Fruit fly (Drosophila melanogaster) whole organism, embryonic: ENCODE data around the gene CG10365.
A peak's percentile ranks its signal among the peaks of the same experiment; 100 is the strongest.

Source experiments
- Ada2b ChIP-seq: fragments of 200-800 bp; sonication (Bioruptor generic); IDR thresholded peaks from 2 replicates; pipeline ENCODE4 v1.3.6; 2022; ENCODE audit warnings: missing biosample characterization, missing genetic modification characterization
- CG10209 ChIP-seq: fragments of 200-800 bp; sonication (Bioruptor generic); optimal IDR thresholded peaks from 3 replicates; lab custom pipeline; 2017; ENCODE audit warnings: missing biosample characterization, mild to moderate bottlenecking, missing genetic modification characterization, missing genetic modification reagents
- CG10959 ChIP-seq: fragments of 200-800 bp; sonication (Bioruptor generic); IDR thresholded peaks from 2 replicates; pipeline ENCODE4 v1.3.6; 2022; ENCODE audit warnings: missing biosample characterization, missing genetic modification characterization
- CG12744 ChIP-seq: fragments of 200-800 bp; sonication (Bioruptor generic); optimal IDR thresholded peaks from 2 replicates; lab custom pipeline; 2016; ENCODE audit warnings: missing biosample characterization, missing genetic modification characterization
- CG14014 ChIP-seq: fragments of 200-800 bp; sonication (Bioruptor generic); IDR thresholded peaks from 2 replicates; pipeline ENCODE4 v1.3.6; 2022; ENCODE audit warnings: missing biosample characterization, missing genetic modification characterization
- CG14441 ChIP-seq: fragments of 200-800 bp; sonication (Bioruptor generic); IDR thresholded peaks from 2 replicates; pipeline ENCODE4 v1.3.6; 2022; ENCODE audit warnings: missing biosample characterization, missing genetic modification characterization
- CG15011 ChIP-seq: fragments of 200-800 bp; sonication (Bioruptor generic); optimal IDR thresholded peaks from 3 replicates; lab custom pipeline; 2018; ENCODE audit warnings: missing biosample characterization, mild to moderate bottlenecking, missing genetic modification characterization
- CG1602 ChIP-seq: fragments of 200-800 bp; sonication (Bioruptor generic); optimal IDR thresholded peaks from 3 replicates; lab custom pipeline; 2016; ENCODE audit warnings: missing biosample characterization, missing genetic modification characterization
- CG17186 ChIP-seq: fragments of 200-800 bp; sonication (Bioruptor generic); optimal IDR thresholded peaks from 3 replicates; lab custom pipeline; 2017; ENCODE audit warnings: missing biosample characterization, missing genetic modification reagents, missing genetic modification characterization
- CG18011 ChIP-seq: fragments of 200-800 bp; sonication (Bioruptor generic); optimal IDR thresholded peaks from 2 replicates; lab custom pipeline; 2017; ENCODE audit warnings: missing biosample characterization, missing genetic modification characterization, mild to moderate bottlenecking, moderate library complexity, missing genotype
- CG18262 ChIP-seq: fragments of 200-800 bp; optimal IDR thresholded peaks from 3 replicates; lab custom pipeline; 2019; ENCODE audit warnings: missing biosample characterization, mild to moderate bottlenecking, missing genetic modification characterization, moderate library complexity
- CG30403 ChIP-seq: fragments of 200-800 bp; sonication (Bioruptor generic); optimal IDR thresholded peaks from 3 replicates; lab custom pipeline; 2016; ENCODE audit warnings: missing biosample characterization, missing genetic modification characterization
- Camta ChIP-seq: fragments of 200-800 bp; sonication (Bioruptor generic); optimal IDR thresholded peaks from 2 replicates; lab custom pipeline; 2016; ENCODE audit warnings: missing biosample characterization, missing genetic modification characterization
- CkIIα-i1 ChIP-seq: fragments of 200-800 bp; sonication (Bioruptor generic); IDR thresholded peaks from 2 replicates; pipeline ENCODE4 v1.3.6; 2022; ENCODE audit warnings: missing biosample characterization, missing genetic modification characterization
- Drgx ChIP-seq: fragments of 200-800 bp; sonication (Bioruptor generic); IDR thresholded peaks from 2 replicates; pipeline ENCODE4 v1.3.6; 2022; ENCODE audit warnings: missing biosample characterization, missing genetic modification characterization
- Hmx ChIP-seq: fragments of 200-800 bp; sonication (Bioruptor generic); optimal IDR thresholded peaks from 2 replicates; lab custom pipeline; 2016; ENCODE audit warnings: missing biosample characterization, missing genetic modification characterization
- MTF-1 ChIP-seq: fragments of 200-800 bp; sonication (Bioruptor generic); optimal IDR thresholded peaks from 2 replicates; lab custom pipeline; 2018; ENCODE audit warnings: missing biosample characterization, mild to moderate bottlenecking, missing genetic modification characterization, borderline replicate concordance
- Mes4 ChIP-seq: fragments of 200-800 bp; sonication (Bioruptor generic); optimal IDR thresholded peaks from 2 replicates; lab custom pipeline; 2016; ENCODE audit warnings: missing biosample characterization, missing genetic modification characterization
- Mrtf ChIP-seq: fragments of 200-800 bp; sonication (Bioruptor generic); IDR thresholded peaks from 3 replicates; pipeline ENCODE4 v1.3.6; 2022; ENCODE audit warnings: missing biosample characterization, missing genetic modification characterization
- NfI ChIP-seq: fragments of 200-800 bp; sonication (Bioruptor generic); optimal IDR thresholded peaks from 3 replicates; lab custom pipeline; 2018; ENCODE audit warnings: missing biosample characterization, mild to moderate bottlenecking, missing genetic modification characterization, moderate library complexity
- Pdp1 ChIP-seq, 2 experiments: fragments of 200-800 bp; sonication (Bioruptor generic); optimal IDR thresholded peaks; 3 replicates each; lab custom pipeline; 2016; ENCODE audit warnings: missing biosample characterization in 2 of 2, missing genetic modification characterization in 2 of 2, mild to moderate bottlenecking in 1 of 2, moderate library complexity in 1 of 2
- Rx ChIP-seq: fragments of 200-800 bp; sonication (Bioruptor generic); IDR thresholded peaks from 2 replicates; pipeline ENCODE4 v1.3.6; 2022; ENCODE audit warnings: missing biosample characterization, missing genetic modification characterization
- Taf1 ChIP-seq: fragments of 200-800 bp; sonication (Bioruptor generic); IDR thresholded peaks from 2 replicates; pipeline ENCODE4 v1.3.6; 2022; ENCODE audit warnings: missing biosample characterization, missing genetic modification characterization
- Vsx1 ChIP-seq: fragments of 200-800 bp; sonication (Bioruptor generic); optimal IDR thresholded peaks from 2 replicates; lab custom pipeline; 2017; ENCODE audit warnings: missing biosample characterization, mild to moderate bottlenecking, missing genetic modification characterization, missing genetic modification reagents
- YL-1 ChIP-seq: fragments of 200-800 bp; sonication (Bioruptor generic); optimal IDR thresholded peaks from 3 replicates; lab custom pipeline; 2017; ENCODE audit warnings: missing biosample characterization, mild to moderate bottlenecking, missing genetic modification characterization
- ash1 ChIP-seq: fragments of 200-800 bp; sonication (Bioruptor generic); optimal IDR thresholded peaks from 2 replicates; lab custom pipeline; 2018; ENCODE audit warnings: missing biosample characterization, mild to moderate bottlenecking, missing genetic modification characterization
- az2 ChIP-seq: fragments of 200-800 bp; sonication (Bioruptor generic); optimal IDR thresholded peaks from 3 replicates; lab custom pipeline; 2016; ENCODE audit warnings: missing biosample characterization, missing genetic modification characterization
- bsh ChIP-seq, 2 experiments: fragments of 200-800 bp; sonication (Bioruptor generic); optimal IDR thresholded peaks; 2 replicates each; lab custom pipeline; 2017 to 2018; ENCODE audit warnings: mild to moderate bottlenecking in 2 of 2, missing biosample characterization in 2 of 2, missing genetic modification characterization in 2 of 2, moderate library complexity in 1 of 2
- btn ChIP-seq: fragments of 200-800 bp; sonication (Bioruptor generic); optimal IDR thresholded peaks from 2 replicates; lab custom pipeline; 2016; ENCODE audit warnings: missing biosample characterization, missing genetic modification characterization
- cas ChIP-seq: fragments of 200-800 bp; sonication (Bioruptor generic); IDR thresholded peaks from 2 replicates; pipeline ENCODE4 v1.3.6; 2022; ENCODE audit warnings: missing biosample characterization, missing genetic modification characterization
- chif ChIP-seq, 2 experiments: fragments of 200-800 bp; sonication (Bioruptor generic); optimal IDR thresholded peaks; 3 replicates each; lab custom pipeline; 2016; ENCODE audit warnings: missing biosample characterization in 2 of 2, missing genetic modification characterization in 2 of 2
- chm ChIP-seq: fragments of 200-800 bp; sonication (Bioruptor generic); IDR thresholded peaks from 2 replicates; pipeline ENCODE4 v1.3.6; 2022; ENCODE audit warnings: missing biosample characterization, missing genetic modification characterization
- corto ChIP-seq: fragments of 200-800 bp; sonication (Bioruptor generic); optimal IDR thresholded peaks from 2 replicates; lab custom pipeline; 2016; ENCODE audit warnings: missing biosample characterization, mild to moderate bottlenecking, missing genetic modification characterization, moderate library complexity
- da ChIP-seq: fragments of 200-800 bp; sonication (Bioruptor generic); optimal IDR thresholded peaks from 2 replicates; lab custom pipeline; 2016; ENCODE audit warnings: missing biosample characterization, missing genetic modification characterization
- dm ChIP-seq: fragments of 200-800 bp; sonication (Bioruptor generic); optimal IDR thresholded peaks from 3 replicates; lab custom pipeline; 2016; ENCODE audit warnings: missing biosample characterization, missing genetic modification characterization
- fd102C ChIP-seq: fragments of 200-800 bp; sonication (Bioruptor generic); optimal IDR thresholded peaks from 2 replicates; lab custom pipeline; 2018; ENCODE audit warnings: missing biosample characterization, mild to moderate bottlenecking, missing genetic modification characterization, moderate library complexity
- gem ChIP-seq: fragments of 200-800 bp; sonication (Bioruptor generic); optimal IDR thresholded peaks from 2 replicates; lab custom pipeline; 2019; ENCODE audit warnings: missing biosample characterization, mild to moderate bottlenecking, missing genetic modification characterization, moderate library complexity
- gsb ChIP-seq: fragments of 200-800 bp; sonication (Bioruptor generic); IDR thresholded peaks from 2 replicates; pipeline ENCODE4 v1.3.6; 2022; ENCODE audit warnings: missing biosample characterization, missing genetic modification characterization
- gt ChIP-seq: fragments of 200-800 bp; sonication (Bioruptor generic); IDR thresholded peaks from 2 replicates; pipeline ENCODE4 v1.3.6; 2022; ENCODE audit warnings: missing biosample characterization, missing genetic modification characterization
- her ChIP-seq: fragments of 200-800 bp; sonication (Bioruptor generic); optimal IDR thresholded peaks from 2 replicates; lab custom pipeline; 2016; ENCODE audit warnings: missing biosample characterization, missing genetic modification characterization
- lola ChIP-seq, 3 experiments: fragments of >200 bp in 2 of 3; fragments of 200-800 bp in 1 of 3; sonication (Bioruptor generic) in 1 of 3; optimal IDR thresholded peaks; 2 replicates each; lab custom pipeline; 2017 to 2019; ENCODE audit warnings: missing biosample characterization in 3 of 3, missing genetic modification characterization in 3 of 3, mild to moderate bottlenecking in 1 of 3, moderate library complexity in 1 of 3
- ro ChIP-seq: fragments of 200-800 bp; sonication (Bioruptor generic); IDR thresholded peaks from 2 replicates; pipeline ENCODE4 v1.3.6; 2022; ENCODE audit warnings: missing biosample characterization, missing genetic modification characterization
- scrt ChIP-seq: fragments of 200-800 bp; sonication (Bioruptor generic); optimal IDR thresholded peaks from 2 replicates; lab custom pipeline; 2018; ENCODE audit warnings: missing biosample characterization, mild to moderate bottlenecking, missing genetic modification characterization, moderate library complexity
- sr ChIP-seq: fragments of 200-800 bp; sonication (Bioruptor generic); IDR thresholded peaks from 3 replicates; pipeline ENCODE4 v1.3.6; 2022; ENCODE audit warnings: missing biosample characterization, missing genetic modification characterization
- stwl ChIP-seq: fragments of 200-800 bp; sonication (Bioruptor generic); optimal IDR thresholded peaks from 3 replicates; lab custom pipeline; 2018; ENCODE audit warnings: missing biosample characterization, mild to moderate bottlenecking, missing genetic modification characterization, moderate library complexity
- unc-4 ChIP-seq: fragments of 200-800 bp; sonication (Bioruptor generic); IDR thresholded peaks from 2 replicates; pipeline ENCODE4 v1.3.6; 2022; ENCODE audit warnings: missing biosample characterization, missing genetic modification characterization; ENCODE audit not compliant: partially characterized antibody
- usp ChIP-seq: fragments of >200 bp; optimal IDR thresholded peaks from 2 replicates; lab custom pipeline; 2017; ENCODE audit warnings: missing biosample characterization, missing genetic modification characterization
- wor ChIP-seq: fragments of 200-800 bp; sonication (Bioruptor generic); IDR thresholded peaks from 2 replicates; pipeline ENCODE4 v1.3.6; 2022; ENCODE audit warnings: missing biosample characterization, missing genetic modification characterization
- zfh1 ChIP-seq: fragments of 200-800 bp; sonication (Bioruptor generic); IDR thresholded peaks from 3 replicates; pipeline ENCODE4 v1.3.6; 2022; ENCODE audit warnings: missing biosample characterization, missing genetic modification characterization

CG10365 gene

dm6 chr3R:23722680-23723372 lies at the start of gene CG10365 (continued):
- TF ChIP-seq Mrtf (GFP tag; lab: Robert Waterston, UW) = peak; percentile 20; the same call in 1 of the 3 replicates
- peak; percentile 96 for TF ChIP-seq gem
- no peak for TF ChIP-seq CG10959 (GFP tag; lab: Robert Waterston, UW)
- TF ChIP-seq Mes4 (GFP tag; lab: Kevin White, UChicago) = no peak
- peak in 1 of 3 experiments; percentile 39 for TF ChIP-seq lola (GFP tag; optimal IDR thresholded peaks at IDR 0.05; lab: Kevin White, UChicago)
- 0 out of 3 replicates have a peak, but pooled peaks have one; percentile 50 for TF ChIP-seq zfh1 (GFP tag; lab: Robert Waterston, UW)
- peak; percentile 58 for TF ChIP-seq MTF-1 (GFP tag; lab: Kevin White, UChicago)
- peak; percentile 75 for TF ChIP-seq CG1602 (GFP tag; lab: Kevin White, UChicago)
- peak; percentile 17 for TF ChIP-seq Camta (GFP tag; lab: Kevin White, UChicago)
- TF ChIP-seq Hmx (GFP tag; lab: Kevin White, UChicago) = no peak
- TF ChIP-seq CG12744 (GFP tag; lab: Kevin White, UChicago) = no peak
- peak; percentile 86 for TF ChIP-seq CG10209 (GFP tag; lab: Kevin White, UChicago)
- peak in 1 of 2 experiments; percentile 96 for TF ChIP-seq Pdp1 (GFP tag; optimal IDR thresholded peaks at IDR 0.05; lab: Kevin White, UChicago)
- no peak for TF ChIP-seq usp (GFP tag; lab: Kevin White, UChicago)
- no peak; the same call in 1 of the 2 replicates for TF ChIP-seq chm
- no peak for TF ChIP-seq Taf1 (GFP tag; lab: Robert Waterston, UW)
- peak in 1 of 2 experiments; percentile 14 for TF ChIP-seq chif (GFP tag; optimal IDR thresholded peaks at IDR 0.05; lab: Kevin White, UChicago)
- TF ChIP-seq az2 (GFP tag; lab: Kevin White, UChicago) = peak; percentile 81
- no peak for TF ChIP-seq fd102C (GFP tag; lab: Kevin White, UChicago)
- 0 out of 2 replicates have a peak, but pooled peaks have one; percentile 33 for TF ChIP-seq gsb (GFP tag; lab: Robert Waterston, UW)
- peak; percentile 85 for TF ChIP-seq Drgx (GFP tag; lab: Robert Waterston, UW)
- TF ChIP-seq corto = peak; percentile 33
- TF ChIP-seq dm (GFP tag; lab: Kevin White, UChicago) = no peak
- TF ChIP-seq btn = no peak
- peak; percentile 34 for TF ChIP-seq CG18011 (GFP tag; lab: Kevin White, UChicago)
- peak; percentile 57 for TF ChIP-seq wor (GFP tag; lab: Robert Waterston, UW)
- TF ChIP-seq CkIIα-i1 (GFP tag; lab: Robert Waterston, UW) = no peak
- TF ChIP-seq YL-1 = no peak
- TF ChIP-seq ash1 (GFP tag; lab: Kevin White, UChicago) = no peak
- no peak for TF ChIP-seq gt
- TF ChIP-seq CG17186 (GFP tag; lab: Kevin White, UChicago) = no peak
- TF ChIP-seq Vsx1 (GFP tag; lab: Kevin White, UChicago) = peak; percentile 43
- 0 out of 2 replicates have a peak, but pooled peaks have one; percentile 50 for TF ChIP-seq cas (GFP tag; lab: Robert Waterston, UW)
- TF ChIP-seq Rx = no peak
- TF ChIP-seq stwl (tag; lab: Kevin White, UChicago) = no peak
- TF ChIP-seq CG14441 (GFP tag; lab: Robert Waterston, UW) = peak; percentile 83
- 0 out of 3 replicates have a peak, but pooled peaks have one; percentile 22 for TF ChIP-seq sr (GFP tag; lab: Robert Waterston, UW)
- 0 out of 2 replicates have a peak, but pooled peaks have one; percentile 12 for TF ChIP-seq unc-4 (GFP tag; lab: Robert Waterston, UW)
- TF ChIP-seq scrt = peak; percentile 81
- no peak for TF ChIP-seq her (GFP tag; lab: Kevin White, UChicago)
- peak; percentile 90 for TF ChIP-seq CG30403
- peak; percentile 16 to 77 for TF ChIP-seq bsh (GFP tag; optimal IDR thresholded peaks at IDR 0.05; lab: Kevin White, UChicago)
- TF ChIP-seq da (GFP tag; lab: Kevin White, UChicago) = no peak
- TF ChIP-seq ro (GFP tag; lab: Robert Waterston, UW) = no peak
- peak; percentile 87 for TF ChIP-seq CG15011 (GFP tag; lab: Kevin White, UChicago)
- peak; percentile 78 for TF ChIP-seq CG18262 (tag; lab: Kevin White, UChicago)
- TF ChIP-seq NfI = peak; percentile 52
- TF ChIP-seq Ada2b = peak; percentile 88
- TF ChIP-seq CG14014 (GFP tag; lab: Robert Waterston, UW) = peak; percentile 92
